Fruit fly (Drosophila melanogaster): ENCODE results near the gene Naa60.

Gene Naa60

DNA sequence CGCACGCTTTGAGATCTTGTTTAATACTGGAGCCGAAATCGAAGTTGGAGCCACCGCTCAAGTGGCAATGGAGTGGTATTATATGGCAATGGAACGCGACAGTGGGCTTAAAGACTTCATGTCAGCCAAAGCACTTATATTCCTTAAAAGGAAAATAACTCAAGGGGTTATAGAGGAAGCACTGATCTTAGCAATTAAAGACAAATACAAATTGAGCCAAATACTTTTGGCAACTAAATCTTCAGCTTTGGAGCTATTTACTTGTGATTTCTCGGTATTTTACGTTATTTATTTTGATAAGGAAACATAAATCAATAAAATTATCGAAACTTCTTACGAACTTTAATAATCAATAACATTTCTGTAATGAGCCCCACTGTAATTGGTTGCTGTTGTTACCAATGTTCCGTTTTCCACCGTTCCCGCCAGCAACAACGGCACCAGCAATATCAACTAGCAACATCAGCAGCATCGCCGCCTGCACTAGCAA lies 17.4 kb downstream of the Naa60 start (continued):
- TF ChIP-seq CG7928 (GFP tag; optimal IDR thresholded peaks at IDR 0.05) (peak; percentile 49), Atf-2 (GFP tag; optimal IDR thresholded peaks at IDR 0.05) (peak; percentile 57), pnt (GFP tag; optimal IDR thresholded peaks at IDR 0.05) (peak; percentile 78), CG4328 (GFP tag; optimal IDR thresholded peaks at IDR 0.05) (peak; percentile 66), CG18011 (GFP tag; optimal IDR thresholded peaks at IDR 0.05) (peak; percentile 24), CG11085 (GFP tag; IDR thresholded peaks at IDR 0.05) (peak; percentile 65), nerfin-1 (tag; optimal IDR thresholded peaks at IDR 0.05) (peak; percentile 30), CG8290 (GFP tag; optimal IDR thresholded peaks at IDR 0.05) (peak; percentile 56), CG8290 (tag; optimal IDR thresholded peaks at IDR 0.05) (no peak), ato (GFP tag; IDR thresholded peaks at IDR 0.05; ENCODE audit: partially characterized antibody) (no peak), stwl (tag; optimal IDR thresholded peaks at IDR 0.05) (peak; percentile 45), pita (GFP tag; optimal IDR thresholded peaks at IDR 0.05) (no peak), HLH4C (GFP tag; IDR thresholded peaks at IDR 0.05; ENCODE audit: partially characterized antibody) (no peak), CG3726 (GFP tag; IDR thresholded peaks at IDR 0.05) (peak; percentile 90), Dad (GFP tag; optimal IDR thresholded peaks at IDR 0.05) (peak; percentile 51), gsb (GFP tag; IDR thresholded peaks at IDR 0.05) (peak; percentile 76), Elba2 (GFP tag; optimal IDR thresholded peaks at IDR 0.05) (no peak), crc (GFP tag; optimal IDR thresholded peaks at IDR 0.05) (no peak), CG10267 (tag; optimal IDR thresholded peaks at IDR 0.05) (peak; percentile 88), CG31441 (GFP tag; IDR thresholded peaks at IDR 0.05) (peak; percentile 98), ems (GFP tag; optimal IDR thresholded peaks at IDR 0.05) (peak; percentile 95), sug (tag; optimal IDR thresholded peaks at IDR 0.05) (peak; percentile 55), CG31224 (GFP tag; IDR thresholded peaks at IDR 0.05) (peak; percentile 53), unc-4 (GFP tag; IDR thresholded peaks at IDR 0.05; ENCODE audit: partially characterized antibody) (no peak), CG30020 (tag; optimal IDR thresholded peaks at IDR 0.05) (peak; percentile 46), chif (GFP tag; optimal IDR thresholded peaks at IDR 0.05) (peak; percentile 49 to 81), CkIIα-i1 (GFP tag; IDR thresholded peaks at IDR 0.05) (peak; percentile 44; the same call in 1 of the 2 replicates), CG6254 (GFP tag; optimal IDR thresholded peaks at IDR 0.05) (peak; percentile 92), CG17359 (tag; optimal IDR thresholded peaks at IDR 0.05) (peak; percentile 88), Ravus (GFP tag; IDR thresholded peaks at IDR 0.05) (peak; percentile 41), CHES-1-like (GFP tag; optimal IDR thresholded peaks at IDR 0.05) (peak; percentile 27), Abd-B (GFP tag; optimal IDR thresholded peaks at IDR 0.05) (peak; percentile 58), zf30C (GFP tag; optimal IDR thresholded peaks at IDR 0.05) (no peak), Aef1 (GFP tag; IDR thresholded peaks at IDR 0.05) (peak; percentile 81), CG12236 (GFP tag; optimal IDR thresholded peaks at IDR 0.05) (peak; percentile 7), phol (tag; optimal IDR thresholded peaks at IDR 0.05) (peak; percentile 94), dati (GFP tag; IDR thresholded peaks at IDR 0.05) (no peak), CG4617 (GFP tag; optimal IDR thresholded peaks at IDR 0.05; ENCODE audit: borderline replicate concordance) (no peak), CG12769 (tag; optimal IDR thresholded peaks at IDR 0.05) (no peak), dan (GFP tag; IDR thresholded peaks at IDR 0.05) (no peak), br (optimal IDR thresholded peaks at IDR 0.05) (no peak), eyg (GFP tag; optimal IDR thresholded peaks at IDR 0.05) (peak; percentile 89), Chrac-16 (GFP tag; optimal IDR thresholded peaks at IDR 0.05) (peak; percentile 57), kah (GFP tag; optimal IDR thresholded peaks at IDR 0.05) (peak; percentile 88), oc (tag; optimal IDR thresholded peaks at IDR 0.05) (no peak), Bdp1 (GFP tag; optimal IDR thresholded peaks at IDR 0.05) (peak; percentile 5), Sry-β (GFP tag; optimal IDR thresholded peaks at IDR 0.05) (peak; percentile 58), run (tag; optimal IDR thresholded peaks at IDR 0.05) (peak; percentile 78), CG2678 (tag; optimal IDR thresholded peaks at IDR 0.05) (peak; percentile 87), CG16815 (GFP tag; optimal IDR thresholded peaks at IDR 0.05) (peak; percentile 46), fd3F (GFP tag; optimal IDR thresholded peaks at IDR 0.05) (peak; percentile 72)
